Worm (Caenorhabditis elegans) whole organism, mixed stage, embryonic: ENCODE data around the gene F41C3.2.

Experiments used
- M03D4.4 ChIP-seq: sonication (generic microtip); optimal IDR thresholded peaks from 2 replicates; lab custom pipeline; 2017; ENCODE audit warnings: mild to moderate bottlenecking, missing genetic modification characterization, missing compliant biosample characterization
- bed-3 ChIP-seq: fragments of 200-800 bp; sonication (Bioruptor generic); optimal IDR thresholded peaks from 3 replicates; lab custom pipeline; 2018; ENCODE audit warnings: mild to moderate bottlenecking, missing genetic modification characterization, moderate library complexity, missing compliant biosample characterization
- ceh-39 ChIP-seq: fragments of 150-350 bp; optimal IDR thresholded peaks from 2 replicates; lab custom pipeline; 2014; ENCODE audit warnings: missing biosample characterization, missing genetic modification characterization
- ceh-43 ChIP-seq: fragments of 200-800 bp; sonication (Bioruptor generic); optimal IDR thresholded peaks from 2 replicates; lab custom pipeline; 2018; ENCODE audit warnings: mild to moderate bottlenecking, missing genetic modification characterization, moderate library complexity, missing compliant biosample characterization
- ceh-83 ChIP-seq: fragments of 200-800 bp; sonication (Bioruptor generic); optimal IDR thresholded peaks from 2 replicates; lab custom pipeline; 2018; ENCODE audit warnings: mild to moderate bottlenecking, missing genetic modification characterization, missing compliant biosample characterization
- cnd-1 ChIP-seq: fragments of 200-800 bp; sonication (Bioruptor generic); optimal IDR thresholded peaks from 2 replicates; lab custom pipeline; 2018; ENCODE audit warnings: mild to moderate bottlenecking, missing genetic modification characterization, missing compliant biosample characterization
- elt-1 ChIP-seq: sonication (generic microtip); optimal IDR thresholded peaks from 2 replicates; lab custom pipeline; 2017; ENCODE audit warnings: missing genetic modification characterization, mild to moderate bottlenecking, missing compliant biosample characterization, antibody characterized with exemption, moderate library complexity, borderline replicate concordance; ENCODE audit not compliant: insufficient read depth
- hlh-1 ChIP-seq: fragments of 150-350 bp; optimal IDR thresholded peaks from 2 replicates; lab custom pipeline; 2014; ENCODE audit warnings: missing biosample characterization, missing genetic modification reagents, missing genetic modification characterization
- lin-13 ChIP-seq: fragments of 150-350 bp; optimal IDR thresholded peaks from 2 replicates; lab custom pipeline; 2014; ENCODE audit warnings: missing biosample characterization, missing genetic modification characterization
- lin-32 ChIP-seq: fragments of 200-800 bp; sonication (Bioruptor generic); optimal IDR thresholded peaks from 2 replicates; lab custom pipeline; 2018; ENCODE audit warnings: mild to moderate bottlenecking, missing genetic modification characterization, missing compliant biosample characterization
- lsy-2 ChIP-seq: fragments of 150-350 bp; optimal IDR thresholded peaks from 2 replicates; lab custom pipeline; 2014; ENCODE audit warnings: missing biosample characterization, missing genetic modification characterization
- mab-5 ChIP-seq: fragments of 150-350 bp; optimal IDR thresholded peaks from 2 replicates; lab custom pipeline; 2014; ENCODE audit warnings: missing biosample characterization, missing genetic modification characterization
- mep-1 ChIP-seq: fragments of 150-350 bp; optimal IDR thresholded peaks from 2 replicates; lab custom pipeline; 2017; ENCODE audit warnings: missing biosample characterization, missing genetic modification reagents, missing genetic modification characterization, inconsistent platforms
- mls-2 ChIP-seq: sonication (generic microtip); optimal IDR thresholded peaks from 2 replicates; lab custom pipeline; 2016; ENCODE audit warnings: mild to moderate bottlenecking, missing genetic modification characterization, moderate library complexity, missing compliant biosample characterization
- nhr-12 ChIP-seq: fragments of 150-350 bp; optimal IDR thresholded peaks from 2 replicates; lab custom pipeline; 2014; ENCODE audit warnings: missing biosample characterization, missing genetic modification characterization
- nhr-2 ChIP-seq: fragments of 150-350 bp; optimal IDR thresholded peaks from 2 replicates; lab custom pipeline; 2014; ENCODE audit warnings: missing biosample characterization, missing genetic modification characterization
- nhr-28 ChIP-seq: fragments of 150-350 bp; optimal IDR thresholded peaks from 2 replicates; lab custom pipeline; 2014; ENCODE audit warnings: missing biosample characterization, missing genetic modification characterization
- pha-4 ChIP-seq: fragments of 150-350 bp; optimal IDR thresholded peaks from 2 replicates; lab custom pipeline; 2018; ENCODE audit warnings: missing biosample characterization, missing genetic modification reagents, missing genetic modification characterization
- sem-2 ChIP-seq: fragments of 200-800 bp; sonication (Bioruptor generic); optimal IDR thresholded peaks from 2 replicates; lab custom pipeline; 2018; ENCODE audit warnings: mild to moderate bottlenecking, missing genetic modification characterization, missing compliant biosample characterization
- snpc-4 ChIP-seq: fragments of 150-350 bp; optimal IDR thresholded peaks from 2 replicates; lab custom pipeline; 2014; ENCODE audit warnings: missing biosample characterization, missing genetic modification characterization
- sptf-1 ChIP-seq: sonication (generic microtip); optimal IDR thresholded peaks from 2 replicates; lab custom pipeline; 2017; ENCODE audit warnings: mild to moderate bottlenecking, missing genetic modification characterization, moderate library complexity, missing compliant biosample characterization
- tbx-8 ChIP-seq: fragments of 200-800 bp; sonication (Bioruptor generic); optimal IDR thresholded peaks from 2 replicates; lab custom pipeline; 2018; ENCODE audit warnings: mild to moderate bottlenecking, missing genetic modification characterization, moderate library complexity, missing compliant biosample characterization
- unc-39 ChIP-seq: fragments of 150-350 bp; optimal IDR thresholded peaks from 2 replicates; lab custom pipeline; 2014; ENCODE audit warnings: missing biosample characterization, missing genetic modification characterization
- unc-62 ChIP-seq: fragments of 150-350 bp; optimal IDR thresholded peaks from 2 replicates; lab custom pipeline; 2014; ENCODE audit warnings: missing biosample characterization, missing genetic modification reagents, missing genetic modification characterization
- zip-8 ChIP-seq: fragments of 150-350 bp; optimal IDR thresholded peaks from 2 replicates; lab custom pipeline; 2014; ENCODE audit warnings: missing biosample characterization, missing genetic modification characterization
- ztf-11 ChIP-seq: fragments of 150-350 bp; optimal IDR thresholded peaks from 2 replicates; lab custom pipeline; 2014; ENCODE audit warnings: missing biosample characterization, missing genetic modification characterization

Gene F41C3.2

DNA sequence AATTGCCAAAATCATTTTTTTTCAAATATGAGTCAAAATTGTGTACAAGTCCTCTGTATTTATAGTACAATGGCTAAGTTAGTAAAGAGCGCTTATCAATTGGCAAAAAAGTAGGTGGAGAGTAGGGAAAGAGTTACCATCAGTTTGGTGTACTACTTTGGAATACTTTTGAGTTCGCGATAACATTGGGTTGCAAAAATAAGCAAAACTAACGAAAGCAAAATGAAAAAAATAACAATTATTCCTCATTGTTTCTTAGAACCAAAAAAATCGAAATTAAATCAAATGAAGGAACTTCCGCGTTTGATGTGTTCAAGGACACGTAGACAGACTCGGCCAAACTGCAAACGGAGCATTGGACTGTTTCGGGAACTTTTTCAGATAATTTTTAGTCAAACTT is 7.0 kb downstream of the F41C3.2 start, which contains the start of gene C27D9.2:
Gene C27D9.2 (minus strand): TSS at position 101 of the 400 bp plus-strand sequence.
- no peak for TF ChIP-seq ceh-39 (tag; lab: Kevin White, UChicago)
- TF ChIP-seq ceh-43 (GFP tag; lab: Kevin White, UChicago) = no peak
- TF ChIP-seq unc-62 (GFP tag; lab: Kevin White, UChicago) = no peak
- TF ChIP-seq sem-2 (GFP tag; lab: Kevin White, UChicago) = no peak
- TF ChIP-seq nhr-28 (tag; lab: Kevin White, UChicago) = no peak
- no peak for TF ChIP-seq M03D4.4
- TF ChIP-seq unc-39 (tag; lab: Kevin White, UChicago) = no peak
- TF ChIP-seq ceh-83 (GFP tag; lab: Kevin White, UChicago) = no peak
- no peak for TF ChIP-seq tbx-8
- TF ChIP-seq nhr-2 (tag; lab: Kevin White, UChicago) = no peak
- no peak for TF ChIP-seq zip-8 (tag; lab: Kevin White, UChicago)
- no peak for TF ChIP-seq mab-5 (tag; lab: Kevin White, UChicago)
- TF ChIP-seq mep-1 (tag; lab: Kevin White, UChicago) = no peak
- TF ChIP-seq lin-13 (tag; lab: Kevin White, UChicago) = no peak
- TF ChIP-seq nhr-12 (tag; lab: Kevin White, UChicago) = no peak
- no peak for TF ChIP-seq cnd-1

DNA sequence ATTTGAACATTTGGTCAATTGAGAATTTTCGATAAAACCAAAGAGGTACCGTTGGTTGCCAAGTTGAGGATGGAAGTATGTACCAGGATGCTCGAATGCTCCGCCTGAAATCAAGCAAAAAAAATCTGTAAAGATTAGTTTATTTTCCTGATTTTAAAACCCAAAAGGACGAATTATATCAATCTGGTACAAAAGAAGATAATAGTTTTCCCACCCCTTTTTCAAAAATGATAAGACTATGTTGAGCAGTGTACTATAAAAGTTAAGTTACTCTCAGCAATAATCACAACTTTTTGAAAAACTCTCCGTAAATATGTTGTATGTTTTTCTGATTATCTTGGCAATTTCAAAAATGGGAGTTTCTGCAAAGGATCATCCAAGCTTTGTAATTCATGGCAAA is 8.7 kb downstream of the F41C3.2 start, which contains the start of gene F26G1.3:
Gene F26G1.3 (plus strand): TSS at position 301 of the 400 bp plus-strand sequence.
- no peak for TF ChIP-seq lin-32

DNA sequence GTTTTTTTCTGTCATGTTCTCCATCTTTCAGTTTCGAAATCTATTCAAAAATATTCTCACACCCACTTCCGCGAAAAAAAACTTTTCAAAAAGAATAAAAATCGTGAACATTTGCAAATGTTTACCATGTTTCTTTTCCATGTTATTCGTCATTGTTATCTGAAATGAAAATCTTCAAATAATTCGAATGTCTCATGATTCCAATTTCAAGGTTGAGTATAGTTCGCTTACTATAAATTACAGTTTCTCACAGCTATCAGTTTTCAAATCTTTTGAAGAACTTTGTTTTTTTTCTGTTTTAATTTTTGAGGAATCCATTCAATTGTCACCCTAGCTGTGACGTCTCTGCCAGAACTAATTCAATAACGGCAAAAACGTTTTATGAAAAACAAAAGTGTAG is 10.1 kb downstream of the F41C3.2 start:
- no peak for TF ChIP-seq unc-39 (tag; lab: Kevin White, UChicago)
- TF ChIP-seq ceh-39 (tag; lab: Kevin White, UChicago) = no peak
- no peak for TF ChIP-seq lsy-2
- no peak for TF ChIP-seq snpc-4 (tag; lab: Kevin White, UChicago)
- no peak for TF ChIP-seq ceh-43 (GFP tag; lab: Kevin White, UChicago)
- TF ChIP-seq, all 35 proteins: peak for 0

DNA sequence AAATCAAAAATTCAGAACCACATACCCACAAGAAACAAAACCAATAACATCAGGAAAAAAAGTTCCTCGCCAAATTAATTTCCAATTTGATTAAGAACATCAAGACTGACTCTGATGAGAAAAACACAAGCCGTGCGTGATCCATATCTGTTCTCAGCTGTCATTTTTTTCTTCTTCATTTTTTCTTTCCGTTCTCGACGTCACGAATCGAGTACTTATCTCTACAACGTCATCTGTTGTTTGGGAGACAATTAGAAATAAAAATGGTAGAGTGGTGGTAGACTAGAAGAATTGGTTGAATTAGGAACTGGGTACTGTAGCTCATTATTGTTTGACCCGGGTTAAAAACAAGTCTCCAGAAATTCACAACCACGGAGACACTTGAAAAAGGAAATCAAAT is 11.3 kb downstream of the F41C3.2 start:
- no peak for TF ChIP-seq unc-62 (GFP tag; lab: Kevin White, UChicago)
- TF ChIP-seq nhr-12 (tag; lab: Kevin White, UChicago) = no peak
- TF ChIP-seq elt-1 (tag; lab: Kevin White, UChicago) = no peak
- no peak for TF ChIP-seq ceh-83 (GFP tag; lab: Kevin White, UChicago)
- TF ChIP-seq lin-32 = no peak

DNA sequence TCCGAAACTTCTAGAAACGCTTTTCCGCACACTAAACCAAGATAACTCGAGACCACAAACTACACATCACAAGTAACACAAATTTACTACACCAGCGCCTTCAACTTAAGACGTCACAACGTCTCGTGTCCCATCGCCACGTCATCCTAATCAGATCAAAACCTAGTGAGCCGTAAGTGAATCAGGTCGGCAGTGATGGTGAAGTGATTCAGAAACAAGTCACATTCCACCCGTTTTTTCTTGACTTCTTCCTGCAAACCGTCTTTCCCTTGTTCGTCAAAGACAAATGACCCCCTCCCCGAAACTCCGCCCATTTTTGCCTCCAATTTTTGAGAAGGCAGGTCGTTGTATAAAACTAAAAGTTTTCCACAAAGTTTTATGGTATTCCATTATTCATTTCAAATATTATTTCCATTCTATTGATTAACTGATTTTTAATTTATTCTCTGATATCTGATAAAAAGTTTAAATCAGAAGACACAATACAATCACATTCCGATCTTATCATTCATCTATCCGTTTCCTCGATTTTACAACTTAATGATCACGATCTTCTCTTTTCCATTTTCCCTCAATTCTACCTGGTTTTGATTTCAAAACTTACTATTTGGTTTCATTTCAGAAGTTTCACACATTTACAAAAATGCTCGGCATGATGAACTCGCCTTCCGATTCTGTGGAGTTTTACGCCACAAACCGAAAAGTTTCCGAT is 13.0 kb downstream of the F41C3.2 start, which contains the start of gene F26G1.2:
Gene F26G1.2 (plus strand): TSS at position 508 of the 712 bp plus-strand sequence.
- TF ChIP-seq tbx-8 (no peak), pha-4 (tag; lab: Kevin White, UChicago) (no peak), bed-3 (GFP tag; lab: Kevin White, UChicago) (no peak), unc-39 (tag; lab: Kevin White, UChicago) (no peak), mls-2 (tag; lab: Kevin White, UChicago) (no peak), lin-13 (tag; lab: Kevin White, UChicago) (no peak), sptf-1 (tag; lab: Kevin White, UChicago) (no peak), ceh-39 (tag; lab: Kevin White, UChicago) (no peak), hlh-1 (tag; lab: Kevin White, UChicago) (no peak)

DNA sequence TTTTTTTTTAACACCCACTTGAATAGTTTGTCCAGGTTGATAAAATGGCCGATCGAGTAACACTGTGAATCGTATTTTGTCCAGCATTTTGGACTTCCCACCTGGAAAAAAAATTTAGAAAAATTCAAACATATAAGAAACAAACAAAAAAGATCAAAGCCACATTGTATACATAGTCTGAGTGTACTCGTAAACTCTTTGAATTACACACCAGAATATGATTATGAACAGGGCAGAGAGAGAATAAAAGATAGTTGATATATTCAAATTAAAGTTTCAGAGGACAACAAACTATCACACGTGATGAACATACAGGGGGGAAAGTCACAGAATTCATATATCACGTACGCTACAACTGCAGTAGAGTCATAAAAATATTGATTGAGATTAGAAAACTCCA is 16.5 kb downstream of the F41C3.2 start, which contains the start of gene ttm-2:
Gene ttm-2 (minus strand): TSS at position 101 of the 400 bp plus-strand sequence.
- TF ChIP-seq ztf-11 (tag; lab: Kevin White, UChicago) (no peak), ceh-43 (GFP tag; lab: Kevin White, UChicago) (no peak), nhr-28 (tag; lab: Kevin White, UChicago) (no peak), nhr-2 (tag; lab: Kevin White, UChicago) (no peak), tbx-8 (no peak), ceh-83 (GFP tag; lab: Kevin White, UChicago) (no peak), unc-39 (tag; lab: Kevin White, UChicago) (no peak), hlh-1 (tag; lab: Kevin White, UChicago) (no peak), lin-13 (tag; lab: Kevin White, UChicago) (no peak), elt-1 (tag; lab: Kevin White, UChicago) (no peak)
